Fruit fly (Drosophila melanogaster) whole organism, embryonic: Measurements from ENCODE around the gene IM33.

Experiments used
- CG10321 ChIP-seq: fragments of 200-800 bp; sonication (Bioruptor generic); IDR thresholded peaks from 2 replicates; pipeline ENCODE4 v1.3.6; 2022; ENCODE audit warnings: missing biosample characterization, missing genetic modification characterization
- CG10462 ChIP-seq: fragments of 200-800 bp; sonication (Bioruptor generic); optimal IDR thresholded peaks from 2 replicates; lab custom pipeline; 2016; ENCODE audit warnings: missing biosample characterization, missing genetic modification characterization
- CG10543 ChIP-seq: fragments of 200-800 bp; sonication (Bioruptor generic); optimal IDR thresholded peaks from 3 replicates; lab custom pipeline; 2017; ENCODE audit warnings: missing biosample characterization, mild to moderate bottlenecking, missing genetic modification characterization, moderate library complexity
- CG11696 ChIP-seq: fragments of 200-800 bp; sonication (Bioruptor generic); IDR thresholded peaks from 2 replicates; pipeline ENCODE4 v1.3.6; 2022; ENCODE audit warnings: missing biosample characterization, missing genetic modification characterization
- CG12219 ChIP-seq: fragments of 200-800 bp; sonication (Bioruptor generic); optimal IDR thresholded peaks from 3 replicates; lab custom pipeline; 2018; ENCODE audit warnings: missing biosample characterization, mild to moderate bottlenecking, missing genetic modification characterization
- CG12391 ChIP-seq: fragments of 200-800 bp; sonication (Bioruptor generic); optimal IDR thresholded peaks from 3 replicates; lab custom pipeline; 2018; ENCODE audit warnings: missing biosample characterization, mild to moderate bottlenecking, missing genetic modification characterization, moderate library complexity
- CG13123 ChIP-seq: fragments of 200-800 bp; sonication (Bioruptor generic); optimal IDR thresholded peaks from 2 replicates; lab custom pipeline; 2016; ENCODE audit warnings: missing biosample characterization, missing genetic modification characterization
- CG13287 ChIP-seq: fragments of 200-800 bp; sonication (Bioruptor generic); IDR thresholded peaks from 2 replicates; pipeline ENCODE4 v1.3.6; 2022; ENCODE audit warnings: missing biosample characterization, missing genetic modification characterization; ENCODE audit not compliant: partially characterized antibody
- CG1832 ChIP-seq: fragments of 200-800 bp; sonication (Bioruptor generic); optimal IDR thresholded peaks from 2 replicates; lab custom pipeline; 2017; ENCODE audit warnings: missing biosample characterization, mild to moderate bottlenecking, missing genetic modification characterization, inconsistent platforms
- CG2199 ChIP-seq: fragments of 200-800 bp; sonication (Bioruptor generic); IDR thresholded peaks from 3 replicates; pipeline ENCODE4 v1.3.6; 2022; ENCODE audit warnings: missing biosample characterization, missing genetic modification characterization
- CG2202 ChIP-seq: fragments of 200-800 bp; sonication (Bioruptor generic); optimal IDR thresholded peaks from 2 replicates; lab custom pipeline; 2018; ENCODE audit warnings: missing biosample characterization, mild to moderate bottlenecking, missing genetic modification characterization
- CG31441 ChIP-seq: fragments of 200-800 bp; sonication (Bioruptor generic); IDR thresholded peaks from 2 replicates; pipeline ENCODE4 v1.3.6; 2022; ENCODE audit warnings: missing biosample characterization, missing genetic modification characterization
- CG3163 ChIP-seq: fragments of 200-800 bp; sonication (Bioruptor generic); optimal IDR thresholded peaks from 3 replicates; lab custom pipeline; 2016; ENCODE audit warnings: missing biosample characterization, missing genetic modification characterization
- CG3281 ChIP-seq: fragments of 200-800 bp; sonication (Bioruptor generic); optimal IDR thresholded peaks from 3 replicates; lab custom pipeline; 2017; ENCODE audit warnings: missing biosample characterization, mild to moderate bottlenecking, missing genetic modification characterization
- CG5180 ChIP-seq: fragments of 200-800 bp; sonication (Bioruptor generic); optimal IDR thresholded peaks from 3 replicates; lab custom pipeline; 2017; ENCODE audit warnings: missing biosample characterization, missing genetic modification characterization, mild to moderate bottlenecking, moderate library complexity, missing genetic modification reagents
- CG7357 ChIP-seq: fragments of 200-800 bp; sonication (Bioruptor generic); IDR thresholded peaks from 3 replicates; pipeline ENCODE4 v1.3.6; 2022; ENCODE audit warnings: missing biosample characterization, missing genetic modification characterization
- CG8478 ChIP-seq: fragments of >200 bp; optimal IDR thresholded peaks from 2 replicates; lab custom pipeline; 2018
- CG9215 ChIP-seq: fragments of 200-800 bp; sonication (Bioruptor generic); IDR thresholded peaks from 2 replicates; pipeline ENCODE4 v1.3.6; 2022; ENCODE audit warnings: missing biosample characterization, missing genetic modification characterization
- CHES-1-like ChIP-seq: fragments of 200-800 bp; sonication (Bioruptor generic); optimal IDR thresholded peaks from 2 replicates; lab custom pipeline; 2016; ENCODE audit warnings: missing biosample characterization, missing genetic modification characterization
- Chrac-16 ChIP-seq: fragments of 200-800 bp; sonication (Bioruptor generic); optimal IDR thresholded peaks from 3 replicates; lab custom pipeline; 2016; ENCODE audit warnings: missing biosample characterization, missing genetic modification characterization
- Dip3 ChIP-seq: fragments of 200-800 bp; sonication (Bioruptor generic); optimal IDR thresholded peaks from 3 replicates; lab custom pipeline; 2016; ENCODE audit warnings: missing biosample characterization, missing genetic modification characterization
- Dref ChIP-seq: fragments of 200-800 bp; sonication (Bioruptor generic); IDR thresholded peaks from 2 replicates; pipeline ENCODE4 v1.3.6; 2022; ENCODE audit warnings: missing biosample characterization, missing genetic modification characterization
- E2f2 ChIP-seq: fragments of 200-800 bp; sonication (Bioruptor generic); IDR thresholded peaks from 2 replicates; pipeline ENCODE4 v1.3.6; 2022; ENCODE audit warnings: missing biosample characterization, missing genetic modification characterization
- Hand ChIP-seq: fragments of 200-800 bp; sonication (Bioruptor generic); optimal IDR thresholded peaks from 2 replicates; lab custom pipeline; 2017; ENCODE audit warnings: mild to moderate bottlenecking, missing biosample characterization, missing genetic modification reagents, missing genetic modification characterization
- Hr3 ChIP-seq: fragments of 200-800 bp; sonication (Bioruptor generic); optimal IDR thresholded peaks from 3 replicates; lab custom pipeline; 2016; ENCODE audit warnings: missing biosample characterization, missing genetic modification characterization
- Nf-YA ChIP-seq: fragments of 200-800 bp; sonication (Bioruptor generic); IDR thresholded peaks from 2 replicates; pipeline ENCODE4 v1.3.6; 2022; ENCODE audit warnings: missing biosample characterization, missing genetic modification characterization
- PHDP ChIP-seq: fragments of 200-800 bp; sonication (Bioruptor generic); optimal IDR thresholded peaks from 3 replicates; lab custom pipeline; 2018; ENCODE audit warnings: missing biosample characterization, mild to moderate bottlenecking, missing genetic modification characterization, moderate library complexity
- Pdp1 ChIP-seq, 2 experiments: fragments of 200-800 bp; sonication (Bioruptor generic); optimal IDR thresholded peaks; 3 replicates each; lab custom pipeline; 2016; ENCODE audit warnings: missing biosample characterization in 2 of 2, missing genetic modification characterization in 2 of 2, mild to moderate bottlenecking in 1 of 2, moderate library complexity in 1 of 2
- Scr ChIP-seq: fragments of 200-800 bp; sonication (Bioruptor generic); IDR thresholded peaks from 2 replicates; pipeline ENCODE4 v1.3.6; 2022; ENCODE audit warnings: missing biosample characterization, missing genetic modification characterization; ENCODE audit not compliant: partially characterized antibody
- Taf1 ChIP-seq: fragments of 200-800 bp; sonication (Bioruptor generic); IDR thresholded peaks from 2 replicates; pipeline ENCODE4 v1.3.6; 2022; ENCODE audit warnings: missing biosample characterization, missing genetic modification characterization
- Vsx1 ChIP-seq: fragments of 200-800 bp; sonication (Bioruptor generic); optimal IDR thresholded peaks from 2 replicates; lab custom pipeline; 2017; ENCODE audit warnings: missing biosample characterization, mild to moderate bottlenecking, missing genetic modification characterization, missing genetic modification reagents
- aop ChIP-seq: fragments of 200-800 bp; sonication (Bioruptor generic); IDR thresholded peaks from 2 replicates; pipeline ENCODE4 v1.3.6; 2022; ENCODE audit warnings: missing biosample characterization, missing genetic modification characterization
- ato ChIP-seq: fragments of 200-800 bp; sonication (Bioruptor generic); IDR thresholded peaks from 2 replicates; pipeline ENCODE4 v1.3.6; 2022; ENCODE audit warnings: missing biosample characterization, missing genetic modification characterization; ENCODE audit not compliant: partially characterized antibody
- bcd ChIP-seq: fragments of 200-800 bp; sonication (Bioruptor generic); optimal IDR thresholded peaks from 2 replicates; lab custom pipeline; 2017; ENCODE audit warnings: missing biosample characterization, mild to moderate bottlenecking, missing genetic modification characterization
- cas ChIP-seq: fragments of 200-800 bp; sonication (Bioruptor generic); IDR thresholded peaks from 2 replicates; pipeline ENCODE4 v1.3.6; 2022; ENCODE audit warnings: missing biosample characterization, missing genetic modification characterization
- dm ChIP-seq: fragments of 200-800 bp; sonication (Bioruptor generic); optimal IDR thresholded peaks from 3 replicates; lab custom pipeline; 2016; ENCODE audit warnings: missing biosample characterization, missing genetic modification characterization
- exex ChIP-seq: fragments of 200-800 bp; sonication (Bioruptor generic); optimal IDR thresholded peaks from 4 replicates; lab custom pipeline; 2018; ENCODE audit warnings: missing biosample characterization, mild to moderate bottlenecking, missing genetic modification characterization, moderate library complexity
- gem ChIP-seq: fragments of 200-800 bp; sonication (Bioruptor generic); optimal IDR thresholded peaks from 2 replicates; lab custom pipeline; 2019; ENCODE audit warnings: missing biosample characterization, mild to moderate bottlenecking, missing genetic modification characterization, moderate library complexity
- grau ChIP-seq: fragments of 200-800 bp; optimal IDR thresholded peaks from 3 replicates; lab custom pipeline; 2019; ENCODE audit warnings: missing biosample characterization, mild to moderate bottlenecking, missing genetic modification characterization, moderate library complexity
- gro ChIP-seq: fragments of 200-800 bp; sonication (Bioruptor generic); optimal IDR thresholded peaks from 2 replicates; lab custom pipeline; 2016; ENCODE audit warnings: missing biosample characterization, missing genetic modification characterization
- her ChIP-seq: fragments of 200-800 bp; sonication (Bioruptor generic); optimal IDR thresholded peaks from 2 replicates; lab custom pipeline; 2016; ENCODE audit warnings: missing biosample characterization, missing genetic modification characterization
- nerfin-1 ChIP-seq: fragments of 200-800 bp; sonication (Bioruptor generic); optimal IDR thresholded peaks from 3 replicates; lab custom pipeline; 2019; ENCODE audit warnings: missing biosample characterization, mild to moderate bottlenecking, missing genetic modification characterization, moderate library complexity
- p53 ChIP-seq: fragments of 200-800 bp; sonication (Bioruptor generic); optimal IDR thresholded peaks from 2 replicates; lab custom pipeline; 2016; ENCODE audit warnings: missing biosample characterization, missing genetic modification characterization
- pnt ChIP-seq: fragments of 200-800 bp; sonication (Bioruptor generic); optimal IDR thresholded peaks from 3 replicates; lab custom pipeline; 2016; ENCODE audit warnings: missing biosample characterization, missing genetic modification characterization
- sc ChIP-seq, 3 experiments: fragments of >200 bp in 2 of 3; fragments of 200-800 bp in 1 of 3; sonication (Bioruptor generic) in 1 of 3; optimal IDR thresholded peaks; 2 replicates in 2 of 3; 3 replicates in 1 of 3; lab custom pipeline; 2017; ENCODE audit warnings: mild to moderate bottlenecking in 1 of 3, missing biosample characterization in 1 of 3, missing genetic modification characterization in 1 of 3, missing genetic modification reagents in 1 of 3
- sens ChIP-seq: fragments of 200-800 bp; sonication (Bioruptor generic); peaks from one replicate; lab custom pipeline; 2016; ENCODE audit warnings: missing biosample characterization, missing genetic modification characterization
- shn ChIP-seq: fragments of 200-800 bp; sonication (Bioruptor generic); optimal IDR thresholded peaks from 3 replicates; lab custom pipeline; 2016; ENCODE audit warnings: missing biosample characterization, missing genetic modification characterization
- tx ChIP-seq: fragments of 200-800 bp; sonication (Bioruptor generic); optimal IDR thresholded peaks from 2 replicates; lab custom pipeline; 2016; ENCODE audit warnings: missing biosample characterization, missing genetic modification characterization
- unc-4 ChIP-seq: fragments of 200-800 bp; sonication (Bioruptor generic); IDR thresholded peaks from 2 replicates; pipeline ENCODE4 v1.3.6; 2022; ENCODE audit warnings: missing biosample characterization, missing genetic modification characterization; ENCODE audit not compliant: partially characterized antibody
- vvl ChIP-seq: fragments of 200-800 bp; sonication (Bioruptor generic); IDR thresholded peaks from 2 replicates; pipeline ENCODE4 v1.3.6; 2022; ENCODE audit warnings: missing biosample characterization, missing genetic modification characterization
- wor ChIP-seq: fragments of 200-800 bp; sonication (Bioruptor generic); IDR thresholded peaks from 2 replicates; pipeline ENCODE4 v1.3.6; 2022; ENCODE audit warnings: missing biosample characterization, missing genetic modification characterization
- yki ChIP-seq: fragments of >200 bp; optimal IDR thresholded peaks from 3 replicates; lab custom pipeline; 2018

IM33 gene

dm6 chr2L:3662307-3662795 is 34.1 kb downstream of the IM33 start, which contains the start of gene Drgx (continued):
- TF ChIP-seq shn (GFP tag; lab: Kevin White, UChicago) = no peak
- TF ChIP-seq vvl (GFP tag; lab: Robert Waterston, UW) = no peak
- TF ChIP-seq unc-4 = 0 out of 2 replicates have a peak, but pooled peaks have one; percentile 14
- peak; percentile 64 for TF ChIP-seq nerfin-1 (tag; lab: Kevin White, UChicago)
- no peak for TF ChIP-seq CG9215 (GFP tag; lab: Robert Waterston, UW)
- no peak for TF ChIP-seq tx (GFP tag; lab: Kevin White, UChicago)
- TF ChIP-seq CG3281 (GFP tag; lab: Kevin White, UChicago) = no peak
- TF ChIP-seq CG12391 (tag; lab: Kevin White, UChicago) = no peak
- no peak for TF ChIP-seq CG12219 (GFP tag; lab: Kevin White, UChicago)
- TF ChIP-seq Hr3 (GFP tag; lab: Kevin White, UChicago) = no peak
- no peak for TF ChIP-seq CG10543 (GFP tag; lab: Kevin White, UChicago)
- no peak for TF ChIP-seq Scr (GFP tag; lab: Robert Waterston, UW)
- TF ChIP-seq sens (GFP tag; lab: Kevin White, UChicago) = no peak
- TF ChIP-seq Dip3 (GFP tag; lab: Kevin White, UChicago) = no peak
- TF ChIP-seq CG31441 (GFP tag; lab: Robert Waterston, UW) = no peak
- TF ChIP-seq Vsx1 (GFP tag; lab: Kevin White, UChicago) = no peak
- TF ChIP-seq yki (lab: Kevin White, UChicago) = no peak
- TF ChIP-seq CG13287 (GFP tag; lab: Robert Waterston, UW) = peak; percentile 31; the same call in 1 of the 2 replicates
- TF ChIP-seq CG2199 = no peak
- TF ChIP-seq Taf1 = no peak
- TF ChIP-seq cas (GFP tag; lab: Robert Waterston, UW) = no peak
- TF ChIP-seq CG13123 = no peak
- TF ChIP-seq gro (GFP tag; lab: Kevin White, UChicago) = no peak
- TF ChIP-seq Pdp1 (GFP tag; optimal IDR thresholded peaks at IDR 0.05; lab: Kevin White, UChicago) = no peak
- TF ChIP-seq PHDP (tag; lab: Kevin White, UChicago) = no peak
- no peak for TF ChIP-seq CHES-1-like (GFP tag; lab: Kevin White, UChicago)
- no peak for TF ChIP-seq CG10462 (GFP tag; lab: Kevin White, UChicago)
- no peak for TF ChIP-seq exex (tag; lab: Kevin White, UChicago)
- no peak for TF ChIP-seq CG11696
- no peak for TF ChIP-seq dm (GFP tag; lab: Kevin White, UChicago)
- no peak for TF ChIP-seq CG7357 (GFP tag; lab: Robert Waterston, UW)
- no peak for TF ChIP-seq pnt (GFP tag; lab: Kevin White, UChicago)
- TF ChIP-seq p53 (GFP tag; lab: Kevin White, UChicago) = no peak
- 0 out of 2 replicates have a peak, but pooled peaks have one; percentile 12 for TF ChIP-seq ato (GFP tag; lab: Robert Waterston, UW)
- TF ChIP-seq bcd (GFP tag; lab: Kevin White, UChicago) = no peak
- no peak for TF ChIP-seq CG2202 (tag; lab: Kevin White, UChicago)
- no peak for TF ChIP-seq E2f2 (GFP tag; lab: Robert Waterston, UW)
- TF ChIP-seq CG10321 = peak; percentile 93
- peak; percentile 93 for TF ChIP-seq CG1832
- no peak for TF ChIP-seq wor (GFP tag; lab: Robert Waterston, UW)
- no peak for TF ChIP-seq CG5180 (GFP tag; lab: Kevin White, UChicago)
- TF ChIP-seq CG8478 (lab: Kevin White, UChicago) = peak; percentile 87
- TF ChIP-seq Chrac-16 (GFP tag; lab: Kevin White, UChicago) = no peak
- TF ChIP-seq her (GFP tag; lab: Kevin White, UChicago) = no peak
- TF ChIP-seq sc (optimal IDR thresholded peaks at IDR 0.05; lab: Kevin White, UChicago) = no peak
- no peak for TF ChIP-seq sc (GFP tag; optimal IDR thresholded peaks at IDR 0.05; lab: Kevin White, UChicago)
- TF ChIP-seq grau (tag; lab: Kevin White, UChicago) = no peak
- TF ChIP-seq gem = no peak
- no peak for TF ChIP-seq Hand (GFP tag; lab: Kevin White, UChicago)
- TF ChIP-seq Dref = no peak
- TF ChIP-seq CG3163 = no peak
- TF ChIP-seq aop (GFP tag; lab: Robert Waterston, UW) = no peak
- peak; percentile 92 for TF ChIP-seq Nf-YA (GFP tag; lab: Robert Waterston, UW)
